Worm (Caenorhabditis elegans): Measurements from ENCODE around the gene C47A4.1.
A peak's percentile ranks its signal among the peaks of the same experiment; 100 is the strongest.

The C47A4.1 gene

DNA sequence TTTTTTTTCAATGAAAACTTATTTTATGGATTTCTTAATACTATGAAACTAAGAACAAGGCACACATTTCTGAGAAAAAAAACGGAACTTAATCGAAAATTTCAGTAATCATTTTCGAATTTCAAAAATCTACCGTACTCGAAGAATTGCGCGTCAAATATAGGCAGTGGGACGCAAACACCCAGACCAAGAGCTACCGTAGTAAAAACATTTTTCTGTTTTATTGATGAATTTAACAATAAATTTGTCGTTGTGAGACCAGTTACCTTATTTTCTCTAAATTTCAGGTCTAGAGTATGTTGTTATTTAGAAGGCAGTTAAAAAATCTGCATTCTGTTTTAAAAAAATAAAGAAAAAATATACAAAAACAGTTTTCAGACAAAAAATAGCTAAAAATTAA is 28.5 kb downstream of the C47A4.1 start:
- no peak for TF ChIP-seq fkh-2 (tag; optimal IDR thresholded peaks at IDR 0.05)
- no peak for TF ChIP-seq lsy-12 (tag; optimal IDR thresholded peaks at IDR 0.05)
- TF ChIP-seq nhr-25 (tag; optimal IDR thresholded peaks at IDR 0.05), result no peak
- no peak for TF ChIP-seq unc-39 (tag; optimal IDR thresholded peaks at IDR 0.05)
- TF ChIP-seq zag-1 (tag; optimal IDR thresholded peaks at IDR 0.05), result no peak
- TF ChIP-seq nhr-67 (tag; optimal IDR thresholded peaks at IDR 0.05), result no peak
- no peak for TF ChIP-seq nhr-28 (tag; optimal IDR thresholded peaks at IDR 0.05)
- TF ChIP-seq sea-2 (GFP tag; optimal IDR thresholded peaks at IDR 0.05), result no peak
- TF ChIP-seq aly-2 (tag; optimal IDR thresholded peaks at IDR 0.05), result no peak
- TF ChIP-seq ZK546.5 (tag; optimal IDR thresholded peaks at IDR 0.05), result no peak

DNA sequence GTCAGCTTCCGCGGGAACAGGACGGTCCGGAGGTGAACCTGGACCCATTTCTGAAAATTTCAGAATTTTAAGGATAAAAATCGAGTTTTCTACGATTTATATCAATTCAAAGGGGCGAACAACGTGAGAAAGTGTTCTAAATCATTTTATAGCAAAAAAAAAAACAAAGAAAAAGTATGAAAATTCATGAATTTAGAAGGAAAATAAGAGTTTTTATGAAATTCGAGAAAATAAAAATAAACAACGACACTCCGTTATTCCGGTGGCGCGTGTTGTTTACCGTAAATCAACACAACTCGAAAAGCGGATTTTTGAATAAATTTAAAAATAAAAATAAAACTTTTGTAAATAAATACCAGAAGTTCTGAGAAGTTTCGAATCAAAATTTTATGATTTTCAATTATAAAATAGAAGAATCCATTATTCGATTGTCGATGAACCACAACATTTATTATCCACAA is 29.2 kb downstream of the C47A4.1 start, which contains the start of gene nyn-1:
TSS of gene nyn-1 (minus strand) at position 51 of the 461 bp plus-strand sequence.
- TF ChIP-seq lsy-12 (tag; optimal IDR thresholded peaks at IDR 0.05) (no peak), elt-1 (tag; optimal IDR thresholded peaks at IDR 0.05) (no peak), ceh-16 (tag; optimal IDR thresholded peaks at IDR 0.05) (no peak), R02D3.7 (tag; optimal IDR thresholded peaks at IDR 0.05) (peak; percentile 32), eor-1 (tag; optimal IDR thresholded peaks at IDR 0.05) (no peak)

DNA sequence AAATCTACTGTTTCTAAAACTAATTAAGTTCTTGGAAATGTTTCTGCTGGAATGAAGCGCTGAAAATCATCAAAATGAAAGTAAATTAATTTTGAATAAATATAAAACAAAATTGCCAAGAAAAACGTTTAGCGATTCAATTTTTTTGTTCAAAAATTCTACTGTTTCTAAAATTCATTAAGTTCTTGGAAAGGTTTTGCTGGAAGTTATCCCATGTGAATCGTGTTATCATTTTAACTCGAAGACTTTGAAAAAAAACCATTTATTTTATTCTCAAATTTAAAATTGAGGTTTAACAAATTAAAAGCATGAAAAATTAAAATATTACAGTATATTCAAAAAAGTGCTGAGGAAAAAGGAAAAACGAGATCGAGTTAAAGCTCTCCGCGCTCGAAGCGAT is 31.4 kb downstream of the C47A4.1 start:
- TF ChIP-seq eor-1 (tag; optimal IDR thresholded peaks at IDR 0.05) (no peak), daf-12 (tag; optimal IDR thresholded peaks at IDR 0.05) (no peak), nfya-1 (tag; optimal IDR thresholded peaks at IDR 0.05; ENCODE audit: insufficient read depth) (no peak)

DNA sequence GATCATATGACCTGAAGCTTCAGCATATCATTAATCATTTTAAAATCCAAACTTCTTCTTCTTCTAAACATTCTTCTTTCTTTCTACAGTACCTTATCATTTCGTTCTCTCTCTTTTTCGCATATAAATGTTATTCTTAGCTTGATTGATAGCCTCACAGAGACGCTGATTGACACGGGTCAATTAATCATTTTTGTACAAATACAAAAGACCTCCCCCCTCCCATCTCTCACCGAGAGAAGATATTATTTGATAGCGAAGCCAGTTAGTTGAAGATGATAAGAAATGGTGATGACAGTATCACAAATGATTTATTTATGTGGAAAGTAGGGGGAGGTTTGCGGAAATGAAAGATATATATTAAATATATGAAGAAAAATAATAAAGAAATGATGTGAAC is 33.4 kb downstream of the C47A4.1 start:
- peak; percentile 86 for TF ChIP-seq nhr-43 (tag; optimal IDR thresholded peaks at IDR 0.05; ENCODE audit: poor library complexity, severe bottlenecking)
- peak; percentile 13 for TF ChIP-seq ceh-28 (tag; optimal IDR thresholded peaks at IDR 0.05)
- TF ChIP-seq nfya-1 (tag; optimal IDR thresholded peaks at IDR 0.05; ENCODE audit: insufficient read depth), result peak; percentile 40
- no peak for TF ChIP-seq pqm-1 (tag; optimal IDR thresholded peaks at IDR 0.05)
- TF ChIP-seq ceh-16 (tag; optimal IDR thresholded peaks at IDR 0.05), result no peak
- peak; percentile 94 for TF ChIP-seq unc-62 (GFP tag; optimal IDR thresholded peaks at IDR 0.05)
- peak; percentile 79 for TF ChIP-seq nhr-25 (tag; optimal IDR thresholded peaks at IDR 0.05)
- peak; percentile 38 to 95 (median 85) for TF ChIP-seq elt-3 (tag; optimal IDR thresholded peaks at IDR 0.05)
- no peak for TF ChIP-seq nhr-67 (tag; optimal IDR thresholded peaks at IDR 0.05)
- TF ChIP-seq nhr-12 (tag; optimal IDR thresholded peaks at IDR 0.05), result no peak
- TF ChIP-seq nhr-77 (tag; optimal IDR thresholded peaks at IDR 0.05), result no peak
- no peak for TF ChIP-seq fos-1 (tag; optimal IDR thresholded peaks at IDR 0.05)
- no peak for TF ChIP-seq elt-2 (tag; optimal IDR thresholded peaks at IDR 0.05)
- TF ChIP-seq hmg-11 (tag; optimal IDR thresholded peaks at IDR 0.05), result no peak
- no peak for TF ChIP-seq elt-1 (tag; optimal IDR thresholded peaks at IDR 0.05)
- TF ChIP-seq nhr-23 (tag; optimal IDR thresholded peaks at IDR 0.05), result peak; percentile 93
- no peak for TF ChIP-seq jun-1 (tag; optimal IDR thresholded peaks at IDR 0.05)
- peak; percentile 19 for TF ChIP-seq lin-39 (tag; optimal IDR thresholded peaks at IDR 0.05)
- no peak for TF ChIP-seq egl-27 (tag; optimal IDR thresholded peaks at IDR 0.05)

ce11 chrIV:13679495-13679894 is 36.7 kb downstream of the C47A4.1 start:
- no peak for TF ChIP-seq nhr-28 (tag; optimal IDR thresholded peaks at IDR 0.05)
- TF ChIP-seq nfya-1 (tag; optimal IDR thresholded peaks at IDR 0.05; ENCODE audit: insufficient read depth), result peak; percentile 93

- TF ChIP-seq daf-12 (tag; optimal IDR thresholded peaks at IDR 0.05) (no peak), egl-5 (tag; optimal IDR thresholded peaks at IDR 0.05) (no peak), elt-1 (tag; optimal IDR thresholded peaks at IDR 0.05) (no peak), unc-62 (GFP tag; optimal IDR thresholded peaks at IDR 0.05) (no peak), nhr-67 (tag; optimal IDR thresholded peaks at IDR 0.05) (no peak), unc-39 (tag; optimal IDR thresholded peaks at IDR 0.05) (no peak), lin-39 (tag; optimal IDR thresholded peaks at IDR 0.05) (no peak), lsy-12 (tag; optimal IDR thresholded peaks at IDR 0.05) (no peak), nhr-23 (tag; optimal IDR thresholded peaks at IDR 0.05) (no peak), egl-27 (tag; optimal IDR thresholded peaks at IDR 0.05) (no peak)
These were observed 37.5 kb downstream of the C47A4.1 start, which contains the start of gene srlf-26 for ce11 chrIV:13678649-13679048. Gene srlf-26, plus strand, starts transcription at chrIV:13678949.
